Fruit fly (Drosophila melanogaster) whole organism: ENCODE data around the gene CG12236.

ENCODE experiments used
- CG8478 ChIP-seq: fragments of >200 bp; optimal IDR thresholded peaks from 2 replicates; lab custom pipeline; 2018; ENCODE audit warnings: inconsistent platforms
- psq ChIP-seq: fragments of >200 bp; optimal IDR thresholded peaks from 2 replicates; lab custom pipeline; 2017

dm6 chrX:5884887-5885286 lies 23.0 kb upstream of the CG12236 start:
- TF ChIP-seq CG8478 (no peak), psq (no peak)
